Worm (Caenorhabditis elegans) whole organism, late embryonic: ENCODE results near the gene srw-38.

Experiments
- C08G9.2 ChIP-seq: sonication (generic microtip); optimal IDR thresholded peaks from 2 replicates; lab custom pipeline; 2016; ENCODE audit warnings: mild to moderate bottlenecking, missing genetic modification characterization, moderate library complexity, missing compliant biosample characterization
- C38D4.7 ChIP-seq: fragments of 200-800 bp; sonication (Bioruptor generic); optimal IDR thresholded peaks from 2 replicates; lab custom pipeline; 2018; ENCODE audit warnings: mild to moderate bottlenecking, missing genetic modification characterization, moderate library complexity, missing compliant biosample characterization
- K02D7.2 ChIP-seq: sonication (generic microtip); optimal IDR thresholded peaks from 2 replicates; lab custom pipeline; 2017; ENCODE audit warnings: mild to moderate bottlenecking, missing genetic modification characterization, missing compliant biosample characterization
- T23F11.4 ChIP-seq: fragments of 200-800 bp; sonication (Bioruptor generic); optimal IDR thresholded peaks from 2 replicates; lab custom pipeline; 2018; ENCODE audit warnings: mild to moderate bottlenecking, missing genetic modification characterization, missing compliant biosample characterization
- ama-1 ChIP-seq: fragments of 150-350 bp; optimal IDR thresholded peaks from 2 replicates; lab custom pipeline; 2014
- ceh-14 ChIP-seq: sonication (generic microtip); optimal IDR thresholded peaks from 2 replicates; lab custom pipeline; 2016; ENCODE audit warnings: missing genotype, missing genetic modification characterization, missing compliant biosample characterization
- ceh-24 ChIP-seq: sonication (generic microtip); optimal IDR thresholded peaks from 2 replicates; lab custom pipeline; 2016; ENCODE audit warnings: mild to moderate bottlenecking, missing genetic modification characterization, missing compliant biosample characterization
- ceh-30 ChIP-seq: fragments of 150-350 bp; optimal IDR thresholded peaks from 2 replicates; lab custom pipeline; 2014; ENCODE audit warnings: missing biosample characterization, missing genetic modification characterization
- ceh-31 ChIP-seq: sonication (generic microtip); optimal IDR thresholded peaks from 2 replicates; lab custom pipeline; 2016; ENCODE audit warnings: missing genetic modification characterization, missing compliant biosample characterization
- ceh-45 ChIP-seq: fragments of 200-800 bp; sonication (Bioruptor generic); IDR thresholded peaks from 2 replicates; pipeline ENCODE4 v1.3.6; 2022; ENCODE audit warnings: missing genetic modification reagents, missing genetic modification characterization, missing compliant biosample characterization
- ceh-6 ChIP-seq: fragments of 200-800 bp; sonication (Bioruptor generic); optimal IDR thresholded peaks from 2 replicates; lab custom pipeline; 2018; ENCODE audit warnings: mild to moderate bottlenecking, missing genetic modification characterization, missing compliant biosample characterization
- elt-2 ChIP-seq: sonication (generic microtip); optimal IDR thresholded peaks from 2 replicates; lab custom pipeline; 2016; ENCODE audit warnings: missing genetic modification reagents, missing genetic modification characterization, missing compliant biosample characterization
- eyg-1 ChIP-seq: sonication (generic microtip); optimal IDR thresholded peaks from 2 replicates; lab custom pipeline; 2016; ENCODE audit warnings: missing genotype, missing genetic modification characterization, missing compliant biosample characterization
- gmeb-2 ChIP-seq: sonication (generic microtip); optimal IDR thresholded peaks from 2 replicates; lab custom pipeline; 2016; ENCODE audit warnings: missing genetic modification characterization, inconsistent platforms, missing compliant biosample characterization
- hlh-15 ChIP-seq: sonication (generic microtip); optimal IDR thresholded peaks from 2 replicates; lab custom pipeline; 2016; ENCODE audit warnings: missing genetic modification characterization, missing compliant biosample characterization
- hlh-30 ChIP-seq: sonication (generic microtip); optimal IDR thresholded peaks from 2 replicates; lab custom pipeline; 2017; ENCODE audit warnings: antibody characterized with exemption, missing genetic modification characterization, missing compliant biosample characterization; ENCODE audit not compliant: insufficient read depth
- hlh-6 ChIP-seq: sonication (generic microtip); optimal IDR thresholded peaks from 2 replicates; lab custom pipeline; 2016; ENCODE audit warnings: missing genotype, missing genetic modification characterization, missing compliant biosample characterization
- lim-6 ChIP-seq: sonication (generic microtip); optimal IDR thresholded peaks from 2 replicates; lab custom pipeline; 2016; ENCODE audit warnings: missing genetic modification characterization, missing compliant biosample characterization
- mec-3 ChIP-seq: sonication (generic microtip); optimal IDR thresholded peaks from 2 replicates; lab custom pipeline; 2016; ENCODE audit warnings: borderline replicate concordance, missing genetic modification characterization, missing compliant biosample characterization
- nfya-1 ChIP-seq: sonication (generic microtip); optimal IDR thresholded peaks from 2 replicates; lab custom pipeline; 2017; ENCODE audit warnings: missing genetic modification characterization, mild to moderate bottlenecking, missing compliant biosample characterization, antibody characterized with exemption, moderate library complexity
- nhr-232 ChIP-seq: sonication (generic microtip); optimal IDR thresholded peaks from 2 replicates; lab custom pipeline; 2016; ENCODE audit warnings: missing genetic modification characterization, missing compliant biosample characterization
- npax-4 ChIP-seq: sonication (generic microtip); optimal IDR thresholded peaks from 2 replicates; lab custom pipeline; 2016; ENCODE audit warnings: missing genetic modification characterization, missing compliant biosample characterization
- odd-2 ChIP-seq: sonication (generic microtip); optimal IDR thresholded peaks from 2 replicates; lab custom pipeline; 2017; ENCODE audit warnings: antibody characterized with exemption, mild to moderate bottlenecking, missing genetic modification characterization, missing compliant biosample characterization
- pha-4 ChIP-seq: fragments of 150-350 bp; optimal IDR thresholded peaks from 2 replicates; lab custom pipeline; 2018; ENCODE audit warnings: missing biosample characterization, missing genetic modification reagents, missing genetic modification characterization
- pqm-1 ChIP-seq: sonication (generic microtip); optimal IDR thresholded peaks from 2 replicates; lab custom pipeline; 2016; ENCODE audit warnings: missing genetic modification characterization, missing compliant biosample characterization
- pros-1 ChIP-seq: fragments of 150-350 bp; optimal IDR thresholded peaks from 2 replicates; lab custom pipeline; 2014; ENCODE audit warnings: missing biosample characterization, missing genetic modification reagents, missing genetic modification characterization
- ref-2 ChIP-seq: sonication (generic microtip); optimal IDR thresholded peaks from 2 replicates; lab custom pipeline; 2016; ENCODE audit warnings: missing genetic modification characterization, missing compliant biosample characterization
- rnt-1 ChIP-seq: sonication (generic microtip); optimal IDR thresholded peaks from 2 replicates; lab custom pipeline; 2016; ENCODE audit warnings: missing genetic modification characterization, missing compliant biosample characterization
- sdc-2 ChIP-seq: sonication (generic microtip); optimal IDR thresholded peaks from 2 replicates; lab custom pipeline; 2016; ENCODE audit warnings: missing genotype, missing genetic modification characterization, missing compliant biosample characterization
- sox-2 ChIP-seq: fragments of 200-800 bp; sonication (Bioruptor generic); IDR thresholded peaks from 2 replicates; pipeline ENCODE4 v1.3.6; 2022; ENCODE audit warnings: missing genetic modification reagents, missing genetic modification characterization, missing compliant biosample characterization
- sox-4 ChIP-seq: sonication (generic microtip); optimal IDR thresholded peaks from 2 replicates; lab custom pipeline; 2017; ENCODE audit warnings: mild to moderate bottlenecking, missing genetic modification characterization, inconsistent platforms, missing compliant biosample characterization
- syd-9 ChIP-seq: sonication (generic microtip); optimal IDR thresholded peaks from 2 replicates; lab custom pipeline; 2016; ENCODE audit warnings: mild to moderate bottlenecking, missing genetic modification characterization, moderate library complexity, missing compliant biosample characterization
- unc-3 ChIP-seq, 2 experiments: fragments of 200-800 bp in 1 of 2; sonication (Bioruptor generic) in 1 of 2; sonication (generic microtip) in 1 of 2; conservative IDR thresholded peaks in 1 of 2; optimal IDR thresholded peaks in 1 of 2; 2 replicates each; pipeline versions ENCODE4 v1.3.6 to Lab custom; 2016 to 2022; ENCODE audit warnings: missing compliant biosample characterization in 2 of 2, missing genetic modification characterization in 2 of 2, missing genetic modification reagents in 1 of 2
- ztf-16 ChIP-seq: sonication (generic microtip); optimal IDR thresholded peaks from 2 replicates; lab custom pipeline; 2017; ENCODE audit warnings: missing genetic modification characterization, missing compliant biosample characterization

The srw-38 gene

DNA sequence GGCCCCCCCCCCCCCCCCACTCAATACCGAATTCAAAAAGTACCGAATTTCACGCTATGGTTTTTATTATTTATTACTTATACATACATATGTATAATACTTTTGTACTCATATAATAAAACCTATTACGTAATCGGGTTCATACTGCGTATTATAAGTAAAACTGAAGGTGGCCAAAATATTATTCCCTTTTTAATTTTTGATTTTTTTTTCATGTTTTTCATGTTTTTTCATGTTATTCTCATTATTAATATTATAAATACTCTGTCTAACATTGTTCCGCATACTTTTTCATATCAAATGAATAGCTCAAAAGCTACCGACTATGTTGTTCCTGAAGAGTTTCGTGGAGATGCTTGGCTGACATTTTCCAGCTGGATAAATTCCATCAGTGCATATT, at the start of gene srw-38:
Gene srw-38 (plus strand): TSS at position 301 of the 400 bp plus-strand sequence.
- no peak for TF ChIP-seq ceh-45 (GFP tag; lab: Robert Waterston, UW)
- TF ChIP-seq rnt-1, result no peak
- no peak for TF ChIP-seq odd-2
- no peak for TF ChIP-seq C38D4.7 (GFP tag; lab: Kevin White, UChicago)
- no peak for TF ChIP-seq ceh-24 (tag; lab: Kevin White, UChicago)
- TF ChIP-seq ama-1, result no peak
- TF ChIP-seq K02D7.2 (tag; lab: Kevin White, UChicago), result no peak
- TF ChIP-seq nfya-1 (tag; lab: Kevin White, UChicago), result no peak
- TF ChIP-seq C08G9.2 (tag; lab: Kevin White, UChicago), result no peak
- TF ChIP-seq npax-4 (tag; lab: Kevin White, UChicago), result no peak
- TF ChIP-seq T23F11.4 (GFP tag; lab: Kevin White, UChicago), result no peak
- no peak for TF ChIP-seq pha-4 (tag; lab: Kevin White, UChicago)

- TF ChIP-seq npax-4 (tag; lab: Kevin White, UChicago) (no peak), pqm-1 (tag; lab: Kevin White, UChicago) (no peak), elt-2 (tag; lab: Kevin White, UChicago) (peak; percentile 55), hlh-6 (no peak), mec-3 (tag; lab: Kevin White, UChicago) (no peak), pha-4 (tag; lab: Kevin White, UChicago) (no peak), sdc-2 (tag; lab: Kevin White, UChicago) (no peak)
Observed at ce11 chrV:19788360-19788759, 47.9 kb upstream of the srw-38 start, which contains the start of gene clec-258. Gene clec-258, plus strand, starts transcription at chrV:19788440.

DNA sequence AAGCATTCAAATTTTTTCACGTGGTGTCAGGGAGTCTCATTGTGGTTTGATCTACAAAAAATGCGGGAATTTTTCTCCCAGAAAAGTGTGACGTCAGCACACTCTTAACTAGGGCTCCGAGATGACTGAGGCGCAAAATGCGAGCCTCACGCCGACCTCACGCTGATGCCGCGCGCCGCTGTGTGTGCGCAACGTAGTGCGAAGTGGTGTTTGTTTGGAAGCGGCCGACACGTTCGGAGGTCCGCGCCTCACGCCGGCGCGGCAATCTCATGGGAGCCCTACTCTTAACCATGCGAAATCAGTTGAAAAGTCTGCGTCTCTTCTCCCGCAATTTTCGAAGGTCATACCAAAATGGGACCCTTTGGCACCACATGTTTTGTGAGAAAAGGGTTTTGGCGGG, 46.0 kb upstream of the srw-38 start:
- TF ChIP-seq ztf-16 (tag; lab: Kevin White, UChicago) (no peak), ceh-31 (tag; lab: Kevin White, UChicago) (no peak), sox-4 (tag; lab: Kevin White, UChicago) (no peak), hlh-30 (tag; lab: Kevin White, UChicago) (no peak), hlh-15 (no peak), ceh-45 (GFP tag; lab: Robert Waterston, UW) (no peak), ama-1 (no peak), pros-1 (tag; lab: Kevin White, UChicago) (no peak), gmeb-2 (tag; lab: Kevin White, UChicago) (no peak), K02D7.2 (tag; lab: Kevin White, UChicago) (no peak), lim-6 (tag; lab: Kevin White, UChicago) (no peak), ceh-24 (tag; lab: Kevin White, UChicago) (no peak)

DNA sequence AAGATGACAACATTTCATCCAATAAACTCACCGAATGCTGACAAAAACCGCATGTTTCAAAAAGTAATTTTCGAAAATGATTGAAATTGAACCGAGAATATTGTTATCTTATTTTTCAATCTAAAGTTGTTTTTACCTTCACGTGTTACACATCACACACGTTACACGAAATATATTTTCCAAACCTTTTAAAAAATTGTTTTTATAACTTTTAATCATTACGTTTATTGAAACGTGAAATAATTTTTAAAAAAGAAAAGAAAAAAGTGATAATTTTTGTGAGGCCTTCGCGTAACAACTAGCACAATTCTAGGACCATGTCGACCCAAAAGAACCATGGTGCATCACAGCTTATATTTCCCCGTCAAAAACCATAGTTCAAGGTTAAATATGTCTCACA, 41.3 kb upstream of the srw-38 start, which contains the start of gene M162.7:
Gene M162.7 (minus strand): TSS at position 101 of the 400 bp plus-strand sequence.
- TF ChIP-seq sdc-2 (tag; lab: Kevin White, UChicago) (no peak), ceh-45 (GFP tag; lab: Robert Waterston, UW) (no peak), nhr-232 (tag; lab: Kevin White, UChicago) (no peak), sox-4 (tag; lab: Kevin White, UChicago) (no peak), ama-1 (no peak), ceh-6 (GFP tag; lab: Kevin White, UChicago) (no peak), C38D4.7 (GFP tag; lab: Kevin White, UChicago) (no peak), syd-9 (tag; lab: Kevin White, UChicago) (no peak), npax-4 (tag; lab: Kevin White, UChicago) (no peak), pha-4 (tag; lab: Kevin White, UChicago) (no peak), ceh-30 (tag; lab: Kevin White, UChicago) (no peak), ceh-14 (no peak)

DNA sequence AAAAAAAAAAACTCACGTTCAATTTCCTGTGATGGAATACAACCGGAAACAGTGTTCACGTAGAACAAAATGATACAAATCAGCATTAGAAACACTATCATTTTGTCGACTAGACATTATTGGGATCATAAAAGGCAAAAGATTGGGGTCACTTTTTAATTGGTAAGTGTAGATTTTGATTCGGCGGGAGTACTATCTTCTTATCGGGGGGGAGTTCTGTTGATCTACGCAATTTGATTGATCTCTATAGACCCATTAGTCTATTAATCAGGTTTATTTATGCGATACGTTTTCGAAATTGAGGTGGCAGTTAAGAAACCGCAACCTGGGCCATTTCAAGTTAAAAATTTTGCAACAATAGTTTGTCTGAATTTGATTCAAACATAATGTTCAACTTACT, 35.2 kb upstream of the srw-38 start, which contains the start of gene Y116F11B.2:
Gene Y116F11B.2 (minus strand): TSS at position 101 of the 400 bp plus-strand sequence.
- TF ChIP-seq odd-2, result no peak
- TF ChIP-seq unc-3 (GFP tag; conservative IDR thresholded peaks at IDR 0.05; lab: Robert Waterston, UW), result no peak
- no peak for TF ChIP-seq unc-3 (tag; optimal IDR thresholded peaks at IDR 0.05; lab: Kevin White, UChicago)
- TF ChIP-seq sox-2, result no peak
- no peak for TF ChIP-seq rnt-1
- no peak for TF ChIP-seq ref-2 (tag; lab: Kevin White, UChicago)
- no peak for TF ChIP-seq eyg-1 (tag; lab: Kevin White, UChicago)
- TF ChIP-seq pqm-1 (tag; lab: Kevin White, UChicago), result no peak
